Worm (Caenorhabditis elegans) whole organism, L1 larva: ENCODE measurements around the gene tab-1.

ENCODE experiments used
- C34B4.2 ChIP-seq: sonication (generic microtip); optimal IDR thresholded peaks from 2 replicates; lab custom pipeline; 2017; ENCODE audit warnings: mild to moderate bottlenecking, missing genetic modification characterization, missing compliant biosample characterization
- aly-2 ChIP-seq: fragments of 150-350 bp; optimal IDR thresholded peaks from 2 replicates; lab custom pipeline; 2014; ENCODE audit warnings: missing biosample characterization, missing genetic modification characterization
- blmp-1 ChIP-seq: fragments of 150-350 bp; optimal IDR thresholded peaks from 2 replicates; lab custom pipeline; 2014; ENCODE audit warnings: missing biosample characterization, missing genetic modification characterization
- ceh-63 ChIP-seq: fragments of 200-800 bp; sonication (Bioruptor generic); optimal IDR thresholded peaks from 2 replicates; lab custom pipeline; 2018; ENCODE audit warnings: mild to moderate bottlenecking, missing genetic modification characterization, missing compliant biosample characterization
- ceh-8 ChIP-seq: fragments of 200-800 bp; sonication (Bioruptor generic); optimal IDR thresholded peaks from 2 replicates; lab custom pipeline; 2018; ENCODE audit warnings: mild to moderate bottlenecking, missing genetic modification characterization, moderate library complexity, missing compliant biosample characterization
- ceh-82 ChIP-seq, 3 experiments: fragments of 150-350 bp in 1 of 3; sonication (generic microtip) in 2 of 3; optimal IDR thresholded peaks; 2 replicates each; lab custom pipeline; 2014 to 2017; ENCODE audit warnings: missing biosample characterization in 3 of 3, missing genetic modification characterization in 3 of 3
- ceh-90 ChIP-seq: sonication (generic microtip); optimal IDR thresholded peaks from 2 replicates; lab custom pipeline; 2016; ENCODE audit warnings: missing genetic modification characterization, missing compliant biosample characterization
- efl-1 ChIP-seq, 4 experiments: fragments of 150-350 bp; optimal IDR thresholded peaks in 3 of 4; peaks in 1 of 4; 1 replicate in 1 of 4; 2 replicates in 3 of 4; lab custom pipeline; 2014; ENCODE audit warnings: missing biosample characterization in 2 of 4, missing genetic modification characterization in 2 of 4, missing genetic modification reagents in 2 of 4
- egl-27 ChIP-seq, 2 experiments: fragments of 150-350 bp in 1 of 2; sonication (generic microtip); optimal IDR thresholded peaks; 3 replicates each; lab custom pipeline; 2017 to 2018; ENCODE audit warnings: missing biosample characterization in 2 of 2, missing genetic modification characterization in 2 of 2, missing genetic modification reagents in 2 of 2
- elt-2 ChIP-seq: sonication (generic microtip); optimal IDR thresholded peaks from 2 replicates; lab custom pipeline; 2016; ENCODE audit warnings: missing genetic modification characterization, mild to moderate bottlenecking, inconsistent platforms, missing compliant biosample characterization, missing genetic modification reagents
- fkh-10 ChIP-seq: sonication (generic microtip); optimal IDR thresholded peaks from 2 replicates; lab custom pipeline; 2017; ENCODE audit warnings: missing biosample characterization, missing genetic modification reagents, missing genetic modification characterization
- grh-1 ChIP-seq: fragments of 200-800 bp; sonication (Bioruptor generic); IDR thresholded peaks from 2 replicates; pipeline ENCODE4 v1.3.6; 2022; ENCODE audit warnings: missing genetic modification reagents, missing genetic modification characterization, missing compliant biosample characterization
- hlh-4 ChIP-seq: sonication (generic microtip); optimal IDR thresholded peaks from 2 replicates; lab custom pipeline; 2016; ENCODE audit warnings: mild to moderate bottlenecking, missing genetic modification characterization, missing compliant biosample characterization
- hpl-2 ChIP-seq: fragments of 150-350 bp; optimal IDR thresholded peaks from 2 replicates; lab custom pipeline; 2014; ENCODE audit warnings: missing biosample characterization, missing genetic modification reagents, missing genetic modification characterization
- irx-1 ChIP-seq: sonication (generic microtip); optimal IDR thresholded peaks from 2 replicates; lab custom pipeline; 2016; ENCODE audit warnings: missing genetic modification characterization, missing compliant biosample characterization
- isw-1 ChIP-seq: fragments of 200-800 bp; sonication (Bioruptor generic); IDR thresholded peaks from 2 replicates; pipeline ENCODE4 v1.3.6; 2022; ENCODE audit warnings: missing genetic modification characterization, missing compliant biosample characterization
- jun-1 ChIP-seq: fragments of 150-350 bp; optimal IDR thresholded peaks from 2 replicates; lab custom pipeline; 2014; ENCODE audit warnings: missing biosample characterization, missing genetic modification reagents, missing genetic modification characterization
- lin-13 ChIP-seq: fragments of 150-350 bp; optimal IDR thresholded peaks from 2 replicates; lab custom pipeline; 2014; ENCODE audit warnings: missing biosample characterization, missing genetic modification reagents, missing genetic modification characterization
- lin-14 ChIP-seq: fragments of 200-800 bp; sonication (Bioruptor generic); optimal IDR thresholded peaks from 2 replicates; lab custom pipeline; 2018; ENCODE audit warnings: mild to moderate bottlenecking, missing genetic modification characterization, moderate library complexity, missing compliant biosample characterization
- lin-15B ChIP-seq: fragments of 150-350 bp; sonication (generic microtip); optimal IDR thresholded peaks from 3 replicates; lab custom pipeline; 2014; ENCODE audit warnings: missing biosample characterization, missing genetic modification characterization
- lin-35 ChIP-seq, 2 experiments: fragments of 150-350 bp; optimal IDR thresholded peaks; 2 replicates each; lab custom pipeline; 2014; ENCODE audit warnings: missing biosample characterization in 2 of 2, missing genetic modification characterization in 2 of 2, missing genetic modification reagents in 2 of 2
- lin-39 ChIP-seq: fragments of 150-350 bp; optimal IDR thresholded peaks from 2 replicates; lab custom pipeline; 2014; ENCODE audit warnings: missing biosample characterization, missing genetic modification reagents, missing genetic modification characterization
- lsy-2 ChIP-seq, 2 experiments: fragments of 150-350 bp; optimal IDR thresholded peaks; 2 replicates each; lab custom pipeline; 2014; ENCODE audit warnings: missing biosample characterization in 2 of 2, missing genetic modification characterization in 2 of 2
- mab-9 ChIP-seq: fragments of 200-800 bp; sonication (Bioruptor generic); IDR thresholded peaks from 2 replicates; pipeline ENCODE4 v1.3.6; 2022; ENCODE audit warnings: missing genetic modification reagents, missing genetic modification characterization, missing compliant biosample characterization
- mep-1 ChIP-seq: fragments of 150-350 bp; optimal IDR thresholded peaks from 2 replicates; lab custom pipeline; 2014; ENCODE audit warnings: missing biosample characterization, missing genetic modification characterization
- nhr-19 ChIP-seq: fragments of 200-800 bp; sonication (Bioruptor generic); conservative IDR thresholded peaks from 2 replicates; pipeline ENCODE4 v1.3.6; 2022; ENCODE audit warnings: missing genetic modification characterization, missing compliant biosample characterization
- nhr-20 ChIP-seq: sonication (generic microtip); optimal IDR thresholded peaks from 2 replicates; lab custom pipeline; 2016; ENCODE audit warnings: mild to moderate bottlenecking, missing genetic modification characterization, missing compliant biosample characterization
- nhr-47 ChIP-seq: sonication (generic microtip); optimal IDR thresholded peaks from 2 replicates; lab custom pipeline; 2016; ENCODE audit warnings: mild to moderate bottlenecking, missing genetic modification characterization, moderate library complexity, missing compliant biosample characterization
- nhr-77 ChIP-seq: fragments of 150-350 bp; optimal IDR thresholded peaks from 2 replicates; lab custom pipeline; 2014; ENCODE audit warnings: missing biosample characterization, missing genetic modification characterization
- nhr-85 ChIP-seq: sonication (generic microtip); peaks from one replicate; lab custom pipeline; 2016; ENCODE audit warnings: missing genetic modification characterization, inconsistent platforms, missing compliant biosample characterization
- pag-3 ChIP-seq: sonication (generic microtip); optimal IDR thresholded peaks from 2 replicates; lab custom pipeline; 2017; ENCODE audit warnings: missing genetic modification characterization, mild to moderate bottlenecking, missing compliant biosample characterization, antibody characterized with exemption, borderline replicate concordance; ENCODE audit not compliant: insufficient read depth
- pqm-1 ChIP-seq: sonication (generic microtip); optimal IDR thresholded peaks from 3 replicates; lab custom pipeline; 2017; ENCODE audit warnings: missing biosample characterization, missing genetic modification characterization
- rnt-1 ChIP-seq: sonication (generic microtip); optimal IDR thresholded peaks from 2 replicates; lab custom pipeline; 2016; ENCODE audit warnings: mild to moderate bottlenecking, missing genetic modification characterization, moderate library complexity, missing compliant biosample characterization
- snpc-4 ChIP-seq: fragments of 150-350 bp; optimal IDR thresholded peaks from 2 replicates; lab custom pipeline; 2014; ENCODE audit warnings: missing biosample characterization, missing genetic modification characterization
- sox-4 ChIP-seq: sonication (generic microtip); optimal IDR thresholded peaks from 2 replicates; lab custom pipeline; 2016; ENCODE audit warnings: missing genetic modification characterization, missing compliant biosample characterization
- sup-37 ChIP-seq: fragments of 200-800 bp; sonication (Bioruptor generic); optimal IDR thresholded peaks from 2 replicates; lab custom pipeline; 2018; ENCODE audit warnings: mild to moderate bottlenecking, missing genetic modification characterization, missing compliant biosample characterization
- swsn-7 ChIP-seq: sonication (generic microtip); optimal IDR thresholded peaks from 2 replicates; lab custom pipeline; 2016; ENCODE audit warnings: missing genetic modification characterization, missing compliant biosample characterization
- tlp-1 ChIP-seq: fragments of 150-350 bp; optimal IDR thresholded peaks from 2 replicates; lab custom pipeline; 2014; ENCODE audit warnings: missing biosample characterization, missing genetic modification characterization
- unc-130 ChIP-seq: fragments of 150-350 bp; optimal IDR thresholded peaks from 2 replicates; lab custom pipeline; 2017; ENCODE audit warnings: missing biosample characterization, missing genetic modification characterization, inconsistent platforms
- unc-98 ChIP-seq: fragments of 200-800 bp; sonication (Bioruptor generic); IDR thresholded peaks from 2 replicates; pipeline ENCODE4 v1.3.6; 2022; ENCODE audit warnings: missing genetic modification characterization, missing compliant biosample characterization
- vab-15 ChIP-seq: sonication (generic microtip); optimal IDR thresholded peaks from 2 replicates; lab custom pipeline; 2017; ENCODE audit warnings: missing genotype, mild to moderate bottlenecking, missing genetic modification characterization, missing compliant biosample characterization
- xbp-1 ChIP-seq: sonication (generic microtip); optimal IDR thresholded peaks from 2 replicates; lab custom pipeline; 2016; ENCODE audit warnings: missing genetic modification characterization, missing compliant biosample characterization
- zag-1 ChIP-seq: fragments of 150-350 bp; optimal IDR thresholded peaks from 2 replicates; lab custom pipeline; 2014; ENCODE audit warnings: missing biosample characterization, missing genetic modification characterization
- ztf-4 ChIP-seq: fragments of 150-350 bp; optimal IDR thresholded peaks from 2 replicates; lab custom pipeline; 2014; ENCODE audit warnings: missing biosample characterization, missing genetic modification characterization

tab-1 gene

ce11 chrII:6835500-6835899 is 32.4 kb downstream of the tab-1 start (continued):
- no peak for TF ChIP-seq unc-98
- TF ChIP-seq nhr-47 (tag; lab: Kevin White, UChicago) = peak; percentile 2
- no peak for TF ChIP-seq xbp-1
- TF ChIP-seq egl-27 (tag; optimal IDR thresholded peaks at IDR 0.05; lab: Kevin White, UChicago) = peak in 1 of 2 experiments; percentile 85
- peak; percentile 88 for TF ChIP-seq lin-14
- peak in 1 of 2 experiments; percentile 22 for TF ChIP-seq lin-35 (GFP tag; optimal IDR thresholded peaks at IDR 0.05; lab: Kevin White, UChicago)
- TF ChIP-seq ceh-8 (GFP tag; lab: Kevin White, UChicago) = peak; percentile 2
- TF ChIP-seq mep-1 (tag; lab: Kevin White, UChicago) = peak; percentile 63

- no peak for TF ChIP-seq ceh-8 (GFP tag; lab: Kevin White, UChicago)
- TF ChIP-seq xbp-1 = no peak
- peak; percentile 18 for TF ChIP-seq irx-1 (tag; lab: Kevin White, UChicago)
- TF ChIP-seq pag-3 (tag; lab: Kevin White, UChicago) = peak; percentile 4
- TF ChIP-seq blmp-1 (tag; lab: Kevin White, UChicago) = peak; percentile 3
- TF ChIP-seq nhr-47 (tag; lab: Kevin White, UChicago) = no peak
- TF ChIP-seq mep-1 (tag; lab: Kevin White, UChicago) = peak; percentile 32
- TF ChIP-seq egl-27 (tag; optimal IDR thresholded peaks at IDR 0.05; lab: Kevin White, UChicago) = peak in 1 of 2 experiments; percentile 11
- no peak for TF ChIP-seq efl-1 (optimal IDR thresholded peaks at IDR 0.05; lab: Kevin White, UChicago)
- TF ChIP-seq efl-1 (GFP tag; optimal IDR thresholded peaks at IDR 0.05 in 1 of 2; lab: Kevin White, UChicago) = peak in 1 of 2 experiments; percentile 70
- no peak for TF ChIP-seq C34B4.2
- peak; percentile 45 for TF ChIP-seq lin-14
- TF ChIP-seq jun-1 (tag; lab: Kevin White, UChicago) = no peak
- TF ChIP-seq rnt-1 (tag; lab: Kevin White, UChicago) = no peak
- TF ChIP-seq zag-1 (tag; lab: Kevin White, UChicago) = no peak
Observed at ce11 chrII:6835972-6836595, 33.0 kb downstream of the tab-1 start.

ce11 chrII:6836762-6837566 is 33.8 kb downstream of the tab-1 start:
- no peak for TF ChIP-seq zag-1 (tag; lab: Kevin White, UChicago)
- TF ChIP-seq lin-35 (GFP tag; optimal IDR thresholded peaks at IDR 0.05; lab: Kevin White, UChicago) = peak in 1 of 2 experiments; percentile 27
- TF ChIP-seq blmp-1 (tag; lab: Kevin White, UChicago) = peak; percentile 89
- no peak for TF ChIP-seq lin-13 (GFP tag; lab: Kevin White, UChicago)
- no peak for TF ChIP-seq sup-37
- TF ChIP-seq lsy-2 (tag; optimal IDR thresholded peaks at IDR 0.05; lab: Kevin White, UChicago) = peak in 1 of 2 experiments; percentile 14
- TF ChIP-seq ceh-63 (GFP tag; lab: Kevin White, UChicago) = no peak
- TF ChIP-seq lin-39 (tag; lab: Kevin White, UChicago) = no peak
- no peak for TF ChIP-seq lin-15B (tag; lab: Kevin White, UChicago)
- TF ChIP-seq pqm-1 (tag; lab: Kevin White, UChicago) = no peak
- TF ChIP-seq aly-2 (tag; lab: Kevin White, UChicago) = no peak
- no peak for TF ChIP-seq hpl-2 (GFP tag; lab: Kevin White, UChicago)
- peak; percentile 62 for TF ChIP-seq elt-2 (tag; lab: Kevin White, UChicago)
- TF ChIP-seq nhr-19 (GFP tag; lab: Robert Waterston, UW) = no peak
- TF ChIP-seq nhr-77 (tag; lab: Kevin White, UChicago) = no peak
- peak; percentile 79 for TF ChIP-seq nhr-85 (tag; lab: Kevin White, UChicago)
- TF ChIP-seq hlh-4 = no peak
- no peak for TF ChIP-seq sox-4 (tag; lab: Kevin White, UChicago)
- no peak for TF ChIP-seq ceh-90 (tag; lab: Kevin White, UChicago)
- TF ChIP-seq vab-15 = no peak
- TF ChIP-seq ceh-82 (tag; optimal IDR thresholded peaks at IDR 0.05; lab: Kevin White, UChicago) = no peak
- no peak for TF ChIP-seq unc-130 (tag; lab: Kevin White, UChicago)
- no peak for TF ChIP-seq mab-9
- no peak for TF ChIP-seq isw-1 (GFP tag; lab: Robert Waterston, UW)
- no peak for TF ChIP-seq efl-1 (optimal IDR thresholded peaks at IDR 0.05; lab: Kevin White, UChicago)
- no peak for TF ChIP-seq efl-1 (GFP tag; optimal IDR thresholded peaks at IDR 0.05 in 1 of 2; lab: Kevin White, UChicago)
- no peak for TF ChIP-seq fkh-10
- peak; percentile 8 for TF ChIP-seq nhr-20 (tag; lab: Kevin White, UChicago)
- TF ChIP-seq ztf-4 (tag; lab: Kevin White, UChicago) = no peak
- no peak for TF ChIP-seq snpc-4
- no peak for TF ChIP-seq tlp-1 (tag; lab: Kevin White, UChicago)
- TF ChIP-seq grh-1 (GFP tag; lab: Robert Waterston, UW) = no peak
- TF ChIP-seq irx-1 (tag; lab: Kevin White, UChicago) = no peak
- peak; percentile 37 to 92 for TF ChIP-seq egl-27 (tag; optimal IDR thresholded peaks at IDR 0.05; lab: Kevin White, UChicago)
- no peak for TF ChIP-seq swsn-7 (tag; lab: Kevin White, UChicago)
